Fruit fly (Drosophila melanogaster) S2 (cell line): Measurements from ENCODE around the gene CG8565.
"Not testable (repeated sequence)": the region's sequence is repeated elsewhere in the genome, so short reads cannot be mapped to it uniquely, and the experiment has no call there.

Experiments
- CG8478 ChIP-seq: fragments of >200 bp; optimal IDR thresholded peaks from 2 replicates; lab custom pipeline; 2018
- CTCF ChIP-seq, 2 experiments: fragments of >200 bp; optimal IDR thresholded peaks; 2 replicates each; lab custom pipeline; 2018

CG8565 gene

dm6 chrX:15837530-15837929, at the start of gene CG8565:
TSS of gene CG8565 (plus strand) at chrX:15837830.
- TF ChIP-seq CG8478 (no peak), CTCF (optimal IDR thresholded peaks at IDR 0.05; lab: Kevin White, UChicago) (no peak)

- TF ChIP-seq CG8478, result no peak
- TF ChIP-seq CTCF (optimal IDR thresholded peaks at IDR 0.05; lab: Kevin White, UChicago), result no peak
Measured at dm6 chrX:15788235-15789187, 49.1 kb upstream of the CG8565 start, which contains the start of gene Rhp. TSS of gene Rhp (plus strand) at chrX:15788897.

dm6 chrX:15795951-15796443, 41.6 kb upstream of the CG8565 start, which contains the start of gene sordd1:
TSS of gene sordd1 (minus strand) at chrX:15796028.
- not testable (repeated sequence) for TF ChIP-seq CTCF (optimal IDR thresholded peaks at IDR 0.05; lab: Kevin White, UChicago); CG8478

dm6 chrX:15799085-15799557, 38.5 kb upstream of the CG8565 start, which contains the start of the genes sordd2 and CG15602:
TSS of gene sordd2 (minus strand) at chrX:15799162.
TSS of gene CG15602 (plus strand) at chrX:15799426.
- TF ChIP-seq CG8478; CTCF (optimal IDR thresholded peaks at IDR 0.05; lab: Kevin White, UChicago): not testable (repeated sequence)

- TF ChIP-seq CG8478, result no peak
- no peak for TF ChIP-seq CTCF (optimal IDR thresholded peaks at IDR 0.05; lab: Kevin White, UChicago)
Measured at dm6 chrX:15802880-15803650, 34.6 kb upstream of the CG8565 start.

- TF ChIP-seq CG8478 (no peak), CTCF (optimal IDR thresholded peaks at IDR 0.05; lab: Kevin White, UChicago) (no peak)
Measured at dm6 chrX:15803764-15804563, 33.7 kb upstream of the CG8565 start, which contains the start of the genes PGRP-LE and sd. TSS of gene PGRP-LE (minus strand) at chrX:15803880. TSS of gene sd (plus strand) at chrX:15804370.

dm6 chrX:15804790-15805189, 32.8 kb upstream of the CG8565 start:
- TF ChIP-seq CG8478, result no peak
- no peak for TF ChIP-seq CTCF (optimal IDR thresholded peaks at IDR 0.05; lab: Kevin White, UChicago)

dm6 chrX:15805523-15805922, 32.1 kb upstream of the CG8565 start:
- TF ChIP-seq CTCF (optimal IDR thresholded peaks at IDR 0.05; lab: Kevin White, UChicago), result no peak
- no peak for TF ChIP-seq CG8478

dm6 chrX:15807915-15808314, 29.7 kb upstream of the CG8565 start:
- TF ChIP-seq CG8478 (no peak), CTCF (optimal IDR thresholded peaks at IDR 0.05; lab: Kevin White, UChicago) (no peak)

- no peak for TF ChIP-seq CG8478
- TF ChIP-seq CTCF (optimal IDR thresholded peaks at IDR 0.05; lab: Kevin White, UChicago), result no peak
Measured at dm6 chrX:15809255-15809654, 28.4 kb upstream of the CG8565 start, which contains the start of gene CG8509. TSS of gene CG8509 (plus strand) at chrX:15809555.

dm6 chrX:15811666-15812614, 25.7 kb upstream of the CG8565 start:
- no peak for TF ChIP-seq CG8478
- no peak for TF ChIP-seq CTCF (optimal IDR thresholded peaks at IDR 0.05; lab: Kevin White, UChicago)

- TF ChIP-seq CTCF (optimal IDR thresholded peaks at IDR 0.05; lab: Kevin White, UChicago) (no peak), CG8478 (no peak)
Measured at dm6 chrX:15812615-15812995, 25.0 kb upstream of the CG8565 start.

- TF ChIP-seq CTCF (optimal IDR thresholded peaks at IDR 0.05; lab: Kevin White, UChicago) (no peak), CG8478 (no peak)
Measured at dm6 chrX:15813224-15813623, 24.4 kb upstream of the CG8565 start.
